Worm (Caenorhabditis elegans): Measurements from ENCODE around the gene R09D1.13.

The R09D1.13 gene

DNA sequence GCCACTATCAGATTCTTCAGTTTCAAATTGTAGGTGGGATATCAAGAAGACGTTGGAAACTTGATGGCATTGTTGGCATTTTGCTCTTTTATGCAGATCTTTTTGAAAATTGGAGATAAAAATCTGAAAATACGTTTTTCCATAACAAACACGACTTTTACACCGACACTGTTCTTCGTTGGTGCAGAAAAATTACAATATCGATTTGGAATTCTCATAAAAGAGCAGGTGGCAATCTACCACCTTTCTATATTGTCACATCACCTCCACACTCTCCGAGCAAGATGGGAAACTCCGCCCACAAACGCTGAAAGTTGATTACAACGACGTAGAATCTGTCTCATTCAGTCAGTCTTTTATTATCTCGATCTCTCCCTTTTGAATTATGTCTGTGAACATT is 37.8 kb downstream of the R09D1.13 start, which contains the start of gene arrd-2:
TSS of gene arrd-2 (plus strand) at position 301 of the 400 bp plus-strand sequence.
- TF ChIP-seq nfya-1 (tag; optimal IDR thresholded peaks at IDR 0.05; ENCODE audit: insufficient read depth) (no peak), nhr-237 (tag; optimal IDR thresholded peaks at IDR 0.05) (no peak), ama-1 (optimal IDR thresholded peaks at IDR 0.05) (no peak), nhr-11 (tag; optimal IDR thresholded peaks at IDR 0.05) (no peak)

DNA sequence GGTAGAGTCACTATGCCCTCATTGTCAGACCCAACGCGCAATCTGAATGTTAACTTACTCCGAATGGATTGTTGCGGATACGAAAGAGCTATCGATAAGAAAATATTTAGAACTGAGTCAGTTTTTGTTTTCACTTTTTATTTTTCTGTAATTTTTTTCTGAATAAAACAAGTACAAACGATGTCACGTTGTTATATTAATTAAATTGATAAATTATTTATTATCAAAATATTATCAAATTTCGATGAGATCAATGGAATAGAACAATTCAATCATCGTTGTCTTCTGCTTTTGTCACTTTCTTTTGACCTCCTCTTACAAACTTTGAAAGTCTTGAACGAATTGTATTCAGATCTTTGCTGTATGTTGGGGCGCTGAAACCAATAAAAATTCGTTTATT is 38.2 kb downstream of the R09D1.13 start, which contains the start of gene mpz-6:
TSS of gene mpz-6 (minus strand) at position 101 of the 400 bp plus-strand sequence.
- TF ChIP-seq nhr-76 (tag; optimal IDR thresholded peaks at IDR 0.05) (no peak), egl-5 (tag; optimal IDR thresholded peaks at IDR 0.05) (no peak), fos-1 (tag; optimal IDR thresholded peaks at IDR 0.05) (no peak), daf-12 (tag; optimal IDR thresholded peaks at IDR 0.05) (no peak), ZK546.5 (tag; optimal IDR thresholded peaks at IDR 0.05) (no peak), ztf-11 (tag; optimal IDR thresholded peaks at IDR 0.05) (no peak), lin-15B (tag; optimal IDR thresholded peaks at IDR 0.05) (no peak), nhr-43 (tag; optimal IDR thresholded peaks at IDR 0.05; ENCODE audit: poor library complexity, severe bottlenecking) (no peak), ama-1 (optimal IDR thresholded peaks at IDR 0.05) (no peak), nhr-67 (tag; optimal IDR thresholded peaks at IDR 0.05) (no peak), aly-2 (tag; optimal IDR thresholded peaks at IDR 0.05) (no peak), nhr-28 (tag; optimal IDR thresholded peaks at IDR 0.05) (no peak), jun-1 (tag; optimal IDR thresholded peaks at IDR 0.05) (no peak), lsy-12 (tag; optimal IDR thresholded peaks at IDR 0.05) (no peak), pqm-1 (tag; optimal IDR thresholded peaks at IDR 0.05) (no peak), skn-1 (tag; optimal IDR thresholded peaks at IDR 0.05) (no peak), sea-2 (GFP tag; optimal IDR thresholded peaks at IDR 0.05) (no peak), unc-62 (GFP tag; optimal IDR thresholded peaks at IDR 0.05) (no peak), hmg-11 (tag; optimal IDR thresholded peaks at IDR 0.05) (no peak), mdl-1 (tag; optimal IDR thresholded peaks at IDR 0.05) (no peak)

DNA sequence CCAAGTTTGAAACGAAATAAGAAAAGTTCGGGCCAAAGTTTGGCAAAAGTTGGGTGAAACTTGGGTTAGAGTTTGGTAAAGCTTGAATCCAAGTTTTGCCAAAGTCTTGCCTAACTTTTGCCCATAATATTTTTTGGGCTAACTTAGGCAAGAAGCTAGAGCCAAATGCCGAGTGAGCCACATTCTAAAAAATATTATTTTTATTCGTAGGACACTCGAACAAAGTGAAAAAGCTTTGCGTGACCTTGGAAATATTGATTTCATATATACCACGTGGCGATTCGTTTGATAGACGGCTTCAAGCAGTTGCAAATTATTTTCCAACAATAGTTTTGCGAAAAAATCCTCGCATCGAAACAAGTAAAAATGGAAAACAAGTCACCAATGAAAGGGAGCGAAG is 41.4 kb downstream of the R09D1.13 start, which contains the start of gene Y51B9A.5:
TSS of gene Y51B9A.5 (plus strand) at position 301 of the 400 bp plus-strand sequence.
- TF ChIP-seq sea-2 (GFP tag; optimal IDR thresholded peaks at IDR 0.05) (no peak), daf-12 (tag; optimal IDR thresholded peaks at IDR 0.05) (no peak), pha-4 (tag; optimal IDR thresholded peaks at IDR 0.05) (no peak), nhr-43 (tag; optimal IDR thresholded peaks at IDR 0.05; ENCODE audit: poor library complexity, severe bottlenecking) (no peak), ama-1 (optimal IDR thresholded peaks at IDR 0.05) (no peak), jun-1 (tag; optimal IDR thresholded peaks at IDR 0.05) (no peak), hmg-11 (tag; optimal IDR thresholded peaks at IDR 0.05) (no peak), egl-5 (tag; optimal IDR thresholded peaks at IDR 0.05) (no peak), elt-1 (tag; optimal IDR thresholded peaks at IDR 0.05) (no peak), ceh-82 (tag; optimal IDR thresholded peaks at IDR 0.05) (no peak), nhr-67 (tag; optimal IDR thresholded peaks at IDR 0.05) (no peak), nhr-28 (tag; optimal IDR thresholded peaks at IDR 0.05) (no peak), zag-1 (tag; optimal IDR thresholded peaks at IDR 0.05) (no peak), fkh-10 (GFP tag; optimal IDR thresholded peaks at IDR 0.05) (no peak), aly-2 (tag; optimal IDR thresholded peaks at IDR 0.05) (no peak), nhr-25 (tag; optimal IDR thresholded peaks at IDR 0.05) (no peak), pqm-1 (tag; optimal IDR thresholded peaks at IDR 0.05) (no peak), unc-62 (GFP tag; optimal IDR thresholded peaks at IDR 0.05) (no peak), unc-39 (tag; optimal IDR thresholded peaks at IDR 0.05) (no peak)

DNA sequence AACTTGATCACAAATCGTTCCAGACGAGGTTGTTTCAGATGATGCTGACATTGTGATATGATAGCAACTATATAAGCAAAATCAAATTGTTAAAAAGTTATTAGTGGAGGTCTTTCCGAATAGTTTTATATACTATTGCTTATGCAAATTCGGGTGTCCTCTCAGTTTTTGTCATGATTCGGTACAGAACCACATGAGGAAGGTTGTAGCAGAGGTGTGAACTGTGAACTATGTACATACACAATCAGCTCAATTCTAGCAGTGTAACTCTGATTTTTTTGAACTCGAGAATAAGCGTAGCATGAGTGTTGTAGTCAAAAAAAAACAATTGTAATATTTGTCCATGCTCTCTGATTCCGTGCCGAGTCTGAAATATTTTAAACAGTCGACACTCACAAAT is 42.2 kb downstream of the R09D1.13 start, which contains the start of gene Y51B9A.6:
TSS of gene Y51B9A.6 (minus strand) at position 101 of the 400 bp plus-strand sequence.
- no peak for TF ChIP-seq nhr-77 (tag; optimal IDR thresholded peaks at IDR 0.05)
- TF ChIP-seq jun-1 (tag; optimal IDR thresholded peaks at IDR 0.05), result no peak
- TF ChIP-seq snpc-4 (tag; optimal IDR thresholded peaks at IDR 0.05), result no peak
- no peak for TF ChIP-seq hmg-11 (tag; optimal IDR thresholded peaks at IDR 0.05)
- TF ChIP-seq skn-1 (tag; optimal IDR thresholded peaks at IDR 0.05), result no peak
- TF ChIP-seq ZK546.5 (tag; optimal IDR thresholded peaks at IDR 0.05), result no peak
- no peak for TF ChIP-seq pha-4 (tag; optimal IDR thresholded peaks at IDR 0.05)
- no peak for TF ChIP-seq fkh-2 (tag; optimal IDR thresholded peaks at IDR 0.05)
- TF ChIP-seq lin-39 (tag; optimal IDR thresholded peaks at IDR 0.05), result no peak
- no peak for TF ChIP-seq tbx-2 (tag; optimal IDR thresholded peaks at IDR 0.05)
- TF ChIP-seq egl-27 (tag; optimal IDR thresholded peaks at IDR 0.05), result no peak
- no peak for TF ChIP-seq fos-1 (tag; optimal IDR thresholded peaks at IDR 0.05)
- no peak for TF ChIP-seq lin-15B (tag; optimal IDR thresholded peaks at IDR 0.05)
- TF ChIP-seq nhr-43 (tag; optimal IDR thresholded peaks at IDR 0.05; ENCODE audit: poor library complexity, severe bottlenecking), result no peak
- TF ChIP-seq mml-1 (tag; optimal IDR thresholded peaks at IDR 0.05), result no peak
- no peak for TF ChIP-seq fkh-10 (GFP tag; optimal IDR thresholded peaks at IDR 0.05)
- TF ChIP-seq nhr-28 (tag; optimal IDR thresholded peaks at IDR 0.05), result no peak
- TF ChIP-seq ztf-11 (tag; optimal IDR thresholded peaks at IDR 0.05), result no peak

All from whole organism, L3 larva.